Worm (Caenorhabditis elegans): Measurements from ENCODE around the gene R10D12.13.

R10D12.13 gene

ce11 chrV:13961927-13962419 is at the start of gene R10D12.13, which contains the start of gene algn-13 (continued):
- TF ChIP-seq spr-3 (GFP tag; optimal IDR thresholded peaks at IDR 0.05): no peak
- no peak for TF ChIP-seq dmd-6 (GFP tag; IDR thresholded peaks at IDR 0.05)

DNA sequence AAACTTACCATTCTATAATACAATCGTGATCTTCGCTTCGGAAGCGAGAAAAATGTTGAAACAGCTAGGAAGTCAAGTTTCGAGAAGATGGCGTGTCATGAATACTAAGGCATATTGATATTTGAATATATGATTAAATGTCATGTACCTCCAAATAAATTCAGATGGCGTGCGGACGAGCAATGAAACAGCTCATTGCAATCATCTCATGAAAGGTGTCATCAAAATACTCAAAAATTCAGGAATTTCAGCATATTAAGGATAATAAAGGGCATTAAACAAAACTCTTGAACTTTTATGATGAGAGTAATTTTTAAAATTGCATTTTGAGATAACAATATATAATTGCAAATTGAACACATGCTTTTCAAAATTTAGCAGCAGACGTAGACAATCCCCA is 46.8 kb upstream of the R10D12.13 start, which contains the start of gene gcy-32:
Gene gcy-32 (minus strand): TSS at position 101 of the 400 bp plus-strand sequence.
- TF ChIP-seq F37D6.2 (tag; optimal IDR thresholded peaks at IDR 0.05) (no peak), vab-7 (GFP tag; IDR thresholded peaks at IDR 0.05) (no peak), dmd-9 (GFP tag; IDR thresholded peaks at IDR 0.05) (no peak), hif-1 (tag; optimal IDR thresholded peaks at IDR 0.05) (no peak), daf-19 (GFP tag; conservative IDR thresholded peaks at IDR 0.05) (no peak), lin-39 (tag; optimal IDR thresholded peaks at IDR 0.05) (no peak), zip-11 (GFP tag; IDR thresholded peaks at IDR 0.05) (no peak), ceh-44 (GFP tag; IDR thresholded peaks at IDR 0.05) (no peak), lir-3 (tag; optimal IDR thresholded peaks at IDR 0.05) (no peak), mxl-3 (GFP tag; optimal IDR thresholded peaks at IDR 0.05) (no peak)

ce11 chrV:13916196-13916595 is 46.0 kb upstream of the R10D12.13 start, which contains the start of gene str-252:
Gene str-252 (plus strand): TSS chrV:13916496.
- TF ChIP-seq pha-4 (GFP tag; IDR thresholded peaks at IDR 0.05): no peak
- TF ChIP-seq pha-4 (tag; optimal IDR thresholded peaks at IDR 0.05): no peak
- TF ChIP-seq php-3 (GFP tag; IDR thresholded peaks at IDR 0.05): no peak
- no peak for TF ChIP-seq mdl-1 (tag; optimal IDR thresholded peaks at IDR 0.05)
- no peak for TF ChIP-seq madf-9 (GFP tag; conservative IDR thresholded peaks at IDR 0.05)
- no peak for TF ChIP-seq egl-27 (tag; optimal IDR thresholded peaks at IDR 0.05)
- TF ChIP-seq rbr-2 (tag; optimal IDR thresholded peaks at IDR 0.05): no peak
- TF ChIP-seq madf-5 (GFP tag; IDR thresholded peaks at IDR 0.05): no peak
- no peak for TF ChIP-seq dve-1 (tag; optimal IDR thresholded peaks at IDR 0.05; ENCODE audit: insufficient read depth)
- TF ChIP-seq ceh-62 (tag; optimal IDR thresholded peaks at IDR 0.05): no peak
- no peak for TF ChIP-seq skn-1 (tag; optimal IDR thresholded peaks at IDR 0.05)

- TF ChIP-seq fos-1 (tag; optimal IDR thresholded peaks at IDR 0.05) (no peak), dmd-8 (GFP tag; IDR thresholded peaks at IDR 0.05) (no peak), zip-2 (tag; optimal IDR thresholded peaks at IDR 0.05) (no peak), D1046.2 (GFP tag; IDR thresholded peaks at IDR 0.05) (no peak), snpc-4 (tag; optimal IDR thresholded peaks at IDR 0.05) (no peak), set-16 (GFP tag; IDR thresholded peaks at IDR 0.05) (no peak)
Measured at ce11 chrV:13918341-13918740, 43.9 kb upstream of the R10D12.13 start, which contains the start of gene str-250. Gene str-250 (plus strand): TSS chrV:13918641.

DNA sequence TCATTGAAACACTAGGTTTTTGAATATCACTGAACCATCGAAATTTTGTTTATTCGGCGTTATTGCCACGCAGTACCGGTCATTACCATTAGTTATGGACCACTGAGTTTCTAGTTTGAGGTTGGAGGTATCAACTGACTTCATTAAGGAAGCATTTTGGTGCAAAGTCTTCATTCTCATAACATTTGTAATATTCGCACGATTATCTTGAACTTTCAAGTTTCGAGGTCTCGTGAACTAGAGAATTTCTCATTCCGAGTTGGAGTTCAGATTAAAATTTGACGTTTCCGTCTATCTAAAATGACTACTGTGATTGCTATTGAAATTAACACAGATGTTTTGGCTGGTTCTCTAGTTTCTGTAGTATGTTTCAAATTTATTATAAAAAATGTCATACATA is 41.5 kb upstream of the R10D12.13 start, which contains the start of gene srx-42:
Gene srx-42 (plus strand): TSS at position 301 of the 400 bp plus-strand sequence.
- TF ChIP-seq D1046.2 (GFP tag; IDR thresholded peaks at IDR 0.05) (no peak), T20F7.1 (GFP tag; optimal IDR thresholded peaks at IDR 0.05) (no peak), daf-8 (GFP tag; IDR thresholded peaks at IDR 0.05) (no peak), ZK546.5 (tag; optimal IDR thresholded peaks at IDR 0.05) (no peak), nhr-25 (tag; optimal IDR thresholded peaks at IDR 0.05; ENCODE audit: borderline replicate concordance, insufficient read depth) (no peak)

Measured in whole organism, L4 larva.